Fruit fly (Drosophila melanogaster): ENCODE results near the gene Mur11Da.

dm6 chrX:12929817-12930216 is 37.9 kb upstream of the Mur11Da start:
- TF ChIP-seq Gug (GFP tag; IDR thresholded peaks at IDR 0.05) (no peak), Hr4 (GFP tag; optimal IDR thresholded peaks at IDR 0.05) (no peak), CG10631 (GFP tag; optimal IDR thresholded peaks at IDR 0.05) (no peak), CG8119 (GFP tag; IDR thresholded peaks at IDR 0.05) (no peak), CG16779 (tag; optimal IDR thresholded peaks at IDR 0.05) (no peak), dac (GFP tag; optimal IDR thresholded peaks at IDR 0.05) (no peak), OdsH (GFP tag; optimal IDR thresholded peaks at IDR 0.05) (no peak), Met (GFP tag; optimal IDR thresholded peaks at IDR 0.05) (no peak), CG31627 (GFP tag; optimal IDR thresholded peaks at IDR 0.05) (no peak)

Data from whole organism, prepupa.